Fruit fly (Drosophila melanogaster): Measurements from ENCODE around the gene CG45690.

Gene CG45690

DNA sequence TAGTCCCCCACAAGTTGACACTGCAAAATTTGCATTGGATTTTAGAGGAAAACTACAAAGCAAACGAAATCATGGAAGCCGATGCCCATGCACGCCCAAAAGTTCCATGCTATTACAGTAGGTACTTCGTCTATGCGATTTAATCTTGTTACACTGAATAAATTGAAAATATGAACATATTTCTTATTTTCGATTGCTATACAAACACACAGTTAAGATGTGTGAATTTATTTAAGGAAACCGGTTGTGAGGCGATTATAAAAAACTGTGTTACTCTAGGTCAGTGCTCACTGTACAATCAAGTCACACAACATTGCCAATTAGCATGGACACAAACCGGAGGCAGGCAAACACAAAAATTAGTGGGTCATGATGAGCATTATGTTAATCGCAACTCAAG, 7.5 kb downstream of the CG45690 start (continued):
- TF ChIP-seq CG10979 (tag; optimal IDR thresholded peaks at IDR 0.05) = no peak
- TF ChIP-seq her (GFP tag; optimal IDR thresholded peaks at IDR 0.05) = peak; percentile 75
- TF ChIP-seq crc (GFP tag; optimal IDR thresholded peaks at IDR 0.05) = peak; percentile 71
- peak; percentile 66 for TF ChIP-seq Hmr (GFP tag; optimal IDR thresholded peaks at IDR 0.05)
- TF ChIP-seq crp (GFP tag; optimal IDR thresholded peaks at IDR 0.05) = peak in 1 of 2 experiments; percentile 17
- TF ChIP-seq CG6854 (GFP tag; optimal IDR thresholded peaks at IDR 0.05) = no peak
- peak; percentile 67 for TF ChIP-seq nmo (GFP tag; optimal IDR thresholded peaks at IDR 0.05)
- no peak for TF ChIP-seq hkb (optimal IDR thresholded peaks at IDR 0.05)
- TF ChIP-seq hkb (GFP tag; IDR thresholded peaks at IDR 0.05) = peak; percentile 95
- TF ChIP-seq Blimp-1 (GFP tag; optimal IDR thresholded peaks at IDR 0.05) = peak; percentile 61
- TF ChIP-seq gt (GFP tag; IDR thresholded peaks at IDR 0.05) = no peak
- TF ChIP-seq tin (GFP tag; optimal IDR thresholded peaks at IDR 0.05) = peak; percentile 74
- peak; percentile 82 for TF ChIP-seq CG17359 (tag; optimal IDR thresholded peaks at IDR 0.05)
- peak; percentile 23 for TF ChIP-seq CG3065 (GFP tag; optimal IDR thresholded peaks at IDR 0.05)
- peak; percentile 56 for TF ChIP-seq CG12155 (GFP tag; optimal IDR thresholded peaks at IDR 0.05)
- peak; percentile 83 for TF ChIP-seq otp (GFP tag; IDR thresholded peaks at IDR 0.05)
- TF ChIP-seq CG16813 (GFP tag; IDR thresholded peaks at IDR 0.05; ENCODE audit: partially characterized antibody) = no peak
- peak; percentile 92 for TF ChIP-seq dysf (GFP tag; IDR thresholded peaks at IDR 0.05)
- peak; percentile 89 for TF ChIP-seq Sox102F (GFP tag; optimal IDR thresholded peaks at IDR 0.05)
- TF ChIP-seq CG10366 (GFP tag; IDR thresholded peaks at IDR 0.05) = peak; percentile 90
- TF ChIP-seq Dip2 (GFP tag; IDR thresholded peaks at IDR 0.05) = peak; percentile 31; the same call in 1 of the 2 replicates
- peak; percentile 36 for TF ChIP-seq CG33213 (GFP tag; optimal IDR thresholded peaks at IDR 0.05)
- TF ChIP-seq NC2β (GFP tag; optimal IDR thresholded peaks at IDR 0.05) = peak; percentile 59
- TF ChIP-seq HHEX (GFP tag; optimal IDR thresholded peaks at IDR 0.05) = peak; percentile 68
- TF ChIP-seq CG12071 (GFP tag; optimal IDR thresholded peaks at IDR 0.05) = peak; percentile 81
- TF ChIP-seq slp2 (GFP tag; optimal IDR thresholded peaks at IDR 0.05) = peak; percentile 58
- TF ChIP-seq H2.0 (GFP tag; IDR thresholded peaks at IDR 0.05) = peak; percentile 90
- TF ChIP-seq CG8359 (GFP tag; optimal IDR thresholded peaks at IDR 0.05; ENCODE audit: borderline replicate concordance) = no peak
- peak; percentile 48 for TF ChIP-seq gcm (GFP tag; optimal IDR thresholded peaks at IDR 0.05)
- TF ChIP-seq CG32772 (GFP tag; IDR thresholded peaks at IDR 0.05) = peak; percentile 82
- TF ChIP-seq stc (GFP tag; IDR thresholded peaks at IDR 0.05) = peak; percentile 84
- peak; percentile 48 for TF ChIP-seq CG3163 (GFP tag; optimal IDR thresholded peaks at IDR 0.05)
- peak; percentile 85 for TF ChIP-seq CG6689 (GFP tag; IDR thresholded peaks at IDR 0.05)
- TF ChIP-seq Chrac-16 (GFP tag; optimal IDR thresholded peaks at IDR 0.05) = peak; percentile 83
- peak; percentile 43 to 89 for TF ChIP-seq Hr51 (GFP tag; optimal IDR thresholded peaks at IDR 0.05)
- TF ChIP-seq Hmx (GFP tag; optimal IDR thresholded peaks at IDR 0.05) = peak; percentile 53
- TF ChIP-seq CG9817 (tag; optimal IDR thresholded peaks at IDR 0.05) = peak; percentile 71
- peak; percentile 54; the same call in 1 of the 2 replicates for TF ChIP-seq sim (GFP tag; IDR thresholded peaks at IDR 0.05)
- peak; percentile 50 for TF ChIP-seq shn (GFP tag; optimal IDR thresholded peaks at IDR 0.05)
- peak; percentile 87 for TF ChIP-seq sob (GFP tag; IDR thresholded peaks at IDR 0.05)
- peak; percentile 70 for TF ChIP-seq pb (GFP tag; optimal IDR thresholded peaks at IDR 0.05)
- peak; percentile 43 for TF ChIP-seq nau (GFP tag; optimal IDR thresholded peaks at IDR 0.05)
- TF ChIP-seq CG18764 (GFP tag; optimal IDR thresholded peaks at IDR 0.05) = peak; percentile 46
- no peak for TF ChIP-seq pzg (GFP tag; optimal IDR thresholded peaks at IDR 0.05)
- TF ChIP-seq CG14965 (GFP tag; optimal IDR thresholded peaks at IDR 0.05; ENCODE audit: borderline replicate concordance) = peak; percentile 18
- TF ChIP-seq Six4 (GFP tag; optimal IDR thresholded peaks at IDR 0.05) = peak; percentile 53
- TF ChIP-seq mirr (GFP tag; optimal IDR thresholded peaks at IDR 0.05) = peak; percentile 15
- TF ChIP-seq maf-S (GFP tag; optimal IDR thresholded peaks at IDR 0.05) = peak; percentile 61
- peak; percentile 70 to 88 for TF ChIP-seq dpn (GFP tag; optimal IDR thresholded peaks at IDR 0.05)
- peak; percentile 63 for TF ChIP-seq CG10959 (GFP tag; IDR thresholded peaks at IDR 0.05)
- peak; percentile 33 for TF ChIP-seq kah (GFP tag; optimal IDR thresholded peaks at IDR 0.05)

Measured in whole organism, embryonic.